Worm (Caenorhabditis elegans) whole organism, midembryonic: ENCODE data around the gene Y105C5A.26.

Experiments used
- T22C8.4 ChIP-seq: fragments of 200-800 bp; sonication (Bioruptor generic); IDR thresholded peaks from 2 replicates; pipeline ENCODE4 v1.3.6; 2022; ENCODE audit warnings: missing genetic modification characterization, missing compliant biosample characterization
- flt-1 ChIP-seq: fragments of 200-800 bp; sonication (Bioruptor generic); IDR thresholded peaks from 2 replicates; pipeline ENCODE4 v1.3.6; 2022; ENCODE audit warnings: missing genetic modification characterization, missing compliant biosample characterization
- klf-2 ChIP-seq: fragments of 200-800 bp; sonication (Bioruptor generic); conservative IDR thresholded peaks from 2 replicates; pipeline ENCODE4 v1.3.6; 2022; ENCODE audit warnings: missing genetic modification reagents, missing genetic modification characterization, missing compliant biosample characterization
- med-1 ChIP-seq: sonication (generic microtip); optimal IDR thresholded peaks from 2 replicates; lab custom pipeline; 2017; ENCODE audit warnings: missing genetic modification characterization, mild to moderate bottlenecking, missing compliant biosample characterization, antibody characterized with exemption, missing genetic modification reagents; ENCODE audit not compliant: insufficient read depth
- ref-1 ChIP-seq: fragments of 200-800 bp; sonication (Bioruptor generic); conservative IDR thresholded peaks from 2 replicates; pipeline ENCODE4 v1.3.6; 2022; ENCODE audit warnings: missing genetic modification reagents, missing genetic modification characterization, missing compliant biosample characterization
- tab-1 ChIP-seq: fragments of 200-800 bp; sonication (Bioruptor generic); IDR thresholded peaks from 2 replicates; pipeline ENCODE4 v1.3.6; 2022; ENCODE audit warnings: missing genetic modification characterization, missing compliant biosample characterization
- ztf-23 ChIP-seq: fragments of 200-800 bp; sonication (Bioruptor generic); IDR thresholded peaks from 2 replicates; pipeline ENCODE4 v1.3.6; 2022; ENCODE audit warnings: missing genetic modification reagents, missing genetic modification characterization, missing compliant biosample characterization
- ztf-29 ChIP-seq: fragments of 200-800 bp; sonication (Bioruptor generic); IDR thresholded peaks from 2 replicates; pipeline ENCODE4 v1.3.6; 2022; ENCODE audit warnings: missing genetic modification reagents, missing genetic modification characterization, missing compliant biosample characterization

ce11 chrIV:15687825-15688224 is 6.5 kb upstream of the Y105C5A.26 start:
- TF ChIP-seq flt-1 (GFP tag; lab: Robert Waterston, UW) (no peak), ztf-23 (GFP tag; lab: Robert Waterston, UW) (no peak), med-1 (GFP tag; lab: Kevin White, UChicago) (no peak), ztf-29 (GFP tag; lab: Robert Waterston, UW) (no peak), T22C8.4 (GFP tag; lab: Robert Waterston, UW) (no peak), ref-1 (GFP tag; lab: Robert Waterston, UW) (no peak), klf-2 (GFP tag; lab: Robert Waterston, UW) (no peak), tab-1 (GFP tag; lab: Robert Waterston, UW) (no peak)
